Worm (Caenorhabditis elegans) whole organism, midembryonic: ENCODE measurements around the gene otub-4.

ENCODE experiments used
- T22C8.4 ChIP-seq: fragments of 200-800 bp; sonication (Bioruptor generic); IDR thresholded peaks from 2 replicates; pipeline ENCODE4 v1.3.6; 2022; ENCODE audit warnings: missing genetic modification characterization, missing compliant biosample characterization
- cog-1 ChIP-seq: sonication (generic microtip); optimal IDR thresholded peaks from 2 replicates; lab custom pipeline; 2016; ENCODE audit warnings: missing genetic modification characterization, missing compliant biosample characterization
- flt-1 ChIP-seq: fragments of 200-800 bp; sonication (Bioruptor generic); IDR thresholded peaks from 2 replicates; pipeline ENCODE4 v1.3.6; 2022; ENCODE audit warnings: missing genetic modification characterization, missing compliant biosample characterization
- klf-2 ChIP-seq: fragments of 200-800 bp; sonication (Bioruptor generic); conservative IDR thresholded peaks from 2 replicates; pipeline ENCODE4 v1.3.6; 2022; ENCODE audit warnings: missing genetic modification reagents, missing genetic modification characterization, missing compliant biosample characterization
- med-1 ChIP-seq: sonication (generic microtip); optimal IDR thresholded peaks from 2 replicates; lab custom pipeline; 2017; ENCODE audit warnings: missing genetic modification characterization, mild to moderate bottlenecking, missing compliant biosample characterization, antibody characterized with exemption, missing genetic modification reagents; ENCODE audit not compliant: insufficient read depth
- tab-1 ChIP-seq: fragments of 200-800 bp; sonication (Bioruptor generic); IDR thresholded peaks from 2 replicates; pipeline ENCODE4 v1.3.6; 2022; ENCODE audit warnings: missing genetic modification characterization, missing compliant biosample characterization
- ztf-23 ChIP-seq: fragments of 200-800 bp; sonication (Bioruptor generic); IDR thresholded peaks from 2 replicates; pipeline ENCODE4 v1.3.6; 2022; ENCODE audit warnings: missing genetic modification reagents, missing genetic modification characterization, missing compliant biosample characterization
- ztf-29 ChIP-seq: fragments of 200-800 bp; sonication (Bioruptor generic); IDR thresholded peaks from 2 replicates; pipeline ENCODE4 v1.3.6; 2022; ENCODE audit warnings: missing genetic modification reagents, missing genetic modification characterization, missing compliant biosample characterization

- no peak for TF ChIP-seq flt-1
- TF ChIP-seq med-1 (GFP tag; lab: Kevin White, UChicago) = no peak
- no peak for TF ChIP-seq klf-2
- no peak for TF ChIP-seq T22C8.4 (GFP tag; lab: Robert Waterston, UW)
- TF ChIP-seq ztf-29 (GFP tag; lab: Robert Waterston, UW) = no peak
- TF ChIP-seq tab-1 (GFP tag; lab: Robert Waterston, UW) = no peak
- no peak for TF ChIP-seq ztf-23
- TF ChIP-seq cog-1 (tag; lab: Kevin White, UChicago) = no peak
These were observed 5.3 kb upstream of the otub-4 start for ce11 chrIV:3383203-3383602.
